Worm (Caenorhabditis elegans) whole organism, L2 larva: ENCODE measurements around the gene lgc-45.

Source experiments
- aly-2 ChIP-seq: fragments of 150-350 bp; optimal IDR thresholded peaks from 2 replicates; lab custom pipeline; 2014; ENCODE audit warnings: missing biosample characterization, missing genetic modification characterization
- blmp-1 ChIP-seq: sonication (generic microtip); optimal IDR thresholded peaks from 2 replicates; lab custom pipeline; 2017; ENCODE audit warnings: missing genetic modification characterization, mild to moderate bottlenecking, missing compliant biosample characterization, antibody characterized with exemption, moderate library complexity; ENCODE audit not compliant: insufficient read depth
- ceh-82 ChIP-seq: fragments of 150-350 bp; optimal IDR thresholded peaks from 2 replicates; lab custom pipeline; 2014; ENCODE audit warnings: missing biosample characterization, missing genetic modification characterization
- elt-1 ChIP-seq: fragments of 150-350 bp; optimal IDR thresholded peaks from 2 replicates; lab custom pipeline; 2014; ENCODE audit warnings: missing biosample characterization, missing genetic modification characterization
- elt-3 ChIP-seq: sonication (generic microtip); optimal IDR thresholded peaks from 2 replicates; lab custom pipeline; 2017; ENCODE audit warnings: missing biosample characterization, missing genetic modification characterization
- nhr-12 ChIP-seq: fragments of 150-350 bp; optimal IDR thresholded peaks from 2 replicates; lab custom pipeline; 2014; ENCODE audit warnings: missing biosample characterization, missing genetic modification characterization
- nhr-237 ChIP-seq: fragments of 150-350 bp; optimal IDR thresholded peaks from 2 replicates; lab custom pipeline; 2014; ENCODE audit warnings: missing biosample characterization, missing genetic modification characterization
- nhr-77 ChIP-seq: fragments of 150-350 bp; optimal IDR thresholded peaks from 2 replicates; lab custom pipeline; 2014; ENCODE audit warnings: missing biosample characterization, missing genetic modification characterization
- zag-1 ChIP-seq: fragments of 150-350 bp; optimal IDR thresholded peaks from 2 replicates; lab custom pipeline; 2014; ENCODE audit warnings: missing biosample characterization, missing genetic modification characterization

ce11 chrII:3578121-3578520 is 20.8 kb downstream of the lgc-45 start, which contains the start of gene clec-133:
- TF ChIP-seq elt-3, result no peak
- TF ChIP-seq ceh-82 (tag; lab: Kevin White, UChicago), result no peak
- no peak for TF ChIP-seq zag-1 (tag; lab: Kevin White, UChicago)
- no peak for TF ChIP-seq nhr-12 (tag; lab: Kevin White, UChicago)
- TF ChIP-seq aly-2 (tag; lab: Kevin White, UChicago), result no peak
- TF ChIP-seq nhr-77 (tag; lab: Kevin White, UChicago), result no peak
- no peak for TF ChIP-seq elt-1 (tag; lab: Kevin White, UChicago)
- TF ChIP-seq nhr-237 (tag; lab: Kevin White, UChicago), result no peak
- TF ChIP-seq blmp-1 (tag; lab: Kevin White, UChicago), result no peak
